Worm (Caenorhabditis elegans): Measurements from ENCODE around the gene T14G10.8.

ce11 chrIV:10135817-10136216 lies 11.0 kb downstream of the T14G10.8 start, which contains the start of gene K08F4.5:
- TF ChIP-seq ztf-11 (tag; optimal IDR thresholded peaks at IDR 0.05) (no peak), skn-1 (tag; optimal IDR thresholded peaks at IDR 0.05) (no peak), fos-1 (tag; optimal IDR thresholded peaks at IDR 0.05) (no peak), zag-1 (tag; optimal IDR thresholded peaks at IDR 0.05) (no peak), ama-1 (optimal IDR thresholded peaks at IDR 0.05) (no peak), alr-1 (tag; optimal IDR thresholded peaks at IDR 0.05) (no peak), nhr-6 (tag; optimal IDR thresholded peaks at IDR 0.05) (no peak), unc-62 (GFP tag; optimal IDR thresholded peaks at IDR 0.05) (no peak), elt-1 (tag; optimal IDR thresholded peaks at IDR 0.05) (no peak), crh-2 (tag; optimal IDR thresholded peaks at IDR 0.05) (no peak), aly-2 (tag; optimal IDR thresholded peaks at IDR 0.05) (no peak), lin-13 (GFP tag; optimal IDR thresholded peaks at IDR 0.05) (no peak), snpc-4 (tag; optimal IDR thresholded peaks at IDR 0.05) (no peak), mdl-1 (tag; optimal IDR thresholded peaks at IDR 0.05) (no peak)

Measured in whole organism, L2 larva.